Fruit fly (Drosophila melanogaster) whole organism, embryonic: Measurements from ENCODE around the gene Eig71Ei.

ENCODE experiments used
- Adf1 ChIP-seq: fragments of 200-800 bp; sonication (Bioruptor generic); IDR thresholded peaks from 2 replicates; pipeline ENCODE4 v1.3.6; 2022; ENCODE audit warnings: missing biosample characterization, missing genetic modification characterization
- CG11093 ChIP-seq: fragments of 200-800 bp; sonication (Bioruptor generic); IDR thresholded peaks from 3 replicates; pipeline ENCODE4 v1.3.6; 2022; ENCODE audit warnings: missing biosample characterization, missing genetic modification characterization
- CG11723 ChIP-seq: fragments of 200-800 bp; sonication (Bioruptor generic); optimal IDR thresholded peaks from 2 replicates; lab custom pipeline; 2017; ENCODE audit warnings: missing biosample characterization, mild to moderate bottlenecking, missing genetic modification characterization
- CG12391 ChIP-seq: fragments of 200-800 bp; sonication (Bioruptor generic); optimal IDR thresholded peaks from 3 replicates; lab custom pipeline; 2018; ENCODE audit warnings: missing biosample characterization, mild to moderate bottlenecking, missing genetic modification characterization, moderate library complexity
- CG14965 ChIP-seq: fragments of 200-800 bp; sonication (Bioruptor generic); optimal IDR thresholded peaks from 2 replicates; lab custom pipeline; 2016; ENCODE audit warnings: missing biosample characterization, missing genetic modification characterization, borderline replicate concordance
- CG15269 ChIP-seq: fragments of 200-800 bp; sonication (Bioruptor generic); optimal IDR thresholded peaks from 2 replicates; lab custom pipeline; 2018; ENCODE audit warnings: missing biosample characterization, mild to moderate bottlenecking, missing genetic modification characterization, moderate library complexity
- CG18011 ChIP-seq: fragments of 200-800 bp; sonication (Bioruptor generic); optimal IDR thresholded peaks from 2 replicates; lab custom pipeline; 2017; ENCODE audit warnings: missing biosample characterization, missing genetic modification characterization, mild to moderate bottlenecking, moderate library complexity, missing genotype
- CG2678 ChIP-seq: fragments of 200-800 bp; sonication (Bioruptor generic); optimal IDR thresholded peaks from 3 replicates; lab custom pipeline; 2019; ENCODE audit warnings: missing biosample characterization, mild to moderate bottlenecking, missing genetic modification characterization, moderate library complexity
- CG3847 ChIP-seq: fragments of 200-800 bp; sonication (Bioruptor generic); IDR thresholded peaks from 2 replicates; pipeline ENCODE4 v1.3.6; 2022; ENCODE audit warnings: missing biosample characterization, missing genetic modification characterization
- CG42726 ChIP-seq: fragments of 200-800 bp; sonication (Bioruptor generic); IDR thresholded peaks from 2 replicates; pipeline ENCODE4 v1.3.6; 2022; ENCODE audit warnings: missing biosample characterization, missing genetic modification characterization; ENCODE audit not compliant: partially characterized antibody
- CG4854 ChIP-seq: fragments of 200-800 bp; sonication (Bioruptor generic); optimal IDR thresholded peaks from 2 replicates; lab custom pipeline; 2016; ENCODE audit warnings: missing biosample characterization, missing genetic modification characterization, inconsistent platforms
- CG5245 ChIP-seq: fragments of 200-800 bp; sonication (Bioruptor generic); optimal IDR thresholded peaks from 3 replicates; lab custom pipeline; 2016; ENCODE audit warnings: missing biosample characterization, missing genetic modification characterization
- CG7745 ChIP-seq: fragments of 200-800 bp; sonication (Bioruptor generic); optimal IDR thresholded peaks from 2 replicates; lab custom pipeline; 2018; ENCODE audit warnings: missing biosample characterization, mild to moderate bottlenecking, missing genetic modification characterization, moderate library complexity
- CG7839 ChIP-seq: fragments of 200-800 bp; sonication (Bioruptor generic); optimal IDR thresholded peaks from 3 replicates; lab custom pipeline; 2018; ENCODE audit warnings: missing biosample characterization, mild to moderate bottlenecking, missing genetic modification characterization, moderate library complexity
- CG7987 ChIP-seq: fragments of 200-800 bp; sonication (Bioruptor generic); optimal IDR thresholded peaks from 2 replicates; lab custom pipeline; 2018; ENCODE audit warnings: missing biosample characterization, mild to moderate bottlenecking, missing genetic modification characterization, moderate library complexity
- CG8944 ChIP-seq: fragments of 200-800 bp; sonication (Bioruptor generic); optimal IDR thresholded peaks from 3 replicates; lab custom pipeline; 2016; ENCODE audit warnings: missing biosample characterization, missing genetic modification characterization
- CHES-1-like ChIP-seq: fragments of 200-800 bp; sonication (Bioruptor generic); optimal IDR thresholded peaks from 2 replicates; lab custom pipeline; 2016; ENCODE audit warnings: missing biosample characterization, missing genetic modification characterization
- Dad ChIP-seq: fragments of 200-800 bp; sonication (Bioruptor generic); optimal IDR thresholded peaks from 3 replicates; lab custom pipeline; 2016; ENCODE audit warnings: missing biosample characterization, missing genetic modification characterization
- Dll ChIP-seq: fragments of 200-800 bp; sonication (Bioruptor generic); IDR thresholded peaks from 4 replicates; pipeline ENCODE4 v1.3.6; 2022; ENCODE audit warnings: missing biosample characterization, missing genetic modification characterization; ENCODE audit not compliant: partially characterized antibody
- Elba2 ChIP-seq: fragments of 200-800 bp; sonication (Bioruptor generic); optimal IDR thresholded peaks from 3 replicates; lab custom pipeline; 2016; ENCODE audit warnings: missing biosample characterization, missing genetic modification characterization
- HHEX ChIP-seq: fragments of 200-800 bp; sonication (Bioruptor generic); optimal IDR thresholded peaks from 3 replicates; lab custom pipeline; 2017; ENCODE audit warnings: missing biosample characterization, mild to moderate bottlenecking, missing genetic modification characterization, missing genetic modification reagents
- HmgD ChIP-seq: fragments of 200-800 bp; sonication (Bioruptor generic); optimal IDR thresholded peaks from 3 replicates; lab custom pipeline; 2016; ENCODE audit warnings: missing biosample characterization, missing genetic modification characterization
- Hr51 ChIP-seq, 2 experiments: fragments of 200-800 bp; sonication (Bioruptor generic); optimal IDR thresholded peaks; 2 replicates in 1 of 2; 3 replicates in 1 of 2; lab custom pipeline; 2016 to 2018; ENCODE audit warnings: missing biosample characterization in 2 of 2, missing genetic modification characterization in 2 of 2, mild to moderate bottlenecking in 1 of 2, moderate library complexity in 1 of 2
- MBD-R2 ChIP-seq: fragments of 200-800 bp; sonication (Bioruptor generic); IDR thresholded peaks from 2 replicates; pipeline ENCODE4 v1.3.6; 2022; ENCODE audit warnings: missing biosample characterization, missing genetic modification characterization
- Mrtf ChIP-seq: fragments of 200-800 bp; sonication (Bioruptor generic); IDR thresholded peaks from 3 replicates; pipeline ENCODE4 v1.3.6; 2022; ENCODE audit warnings: missing biosample characterization, missing genetic modification characterization
- Neu2 ChIP-seq: fragments of 200-800 bp; sonication (Bioruptor generic); optimal IDR thresholded peaks from 3 replicates; lab custom pipeline; 2016; ENCODE audit warnings: missing biosample characterization, missing genetic modification characterization, borderline replicate concordance
- Nf-YB ChIP-seq: fragments of 200-800 bp; sonication (Bioruptor generic); optimal IDR thresholded peaks from 3 replicates; lab custom pipeline; 2019; ENCODE audit warnings: missing biosample characterization, mild to moderate bottlenecking, missing genetic modification characterization, moderate library complexity
- Usf ChIP-seq: fragments of 200-800 bp; sonication (Bioruptor generic); optimal IDR thresholded peaks from 2 replicates; lab custom pipeline; 2017; ENCODE audit warnings: missing genotype, missing biosample characterization, missing genetic modification characterization
- bigmax ChIP-seq: fragments of 200-800 bp; sonication (Bioruptor generic); optimal IDR thresholded peaks from 2 replicates; lab custom pipeline; 2018; ENCODE audit warnings: missing biosample characterization, mild to moderate bottlenecking, missing genetic modification characterization
- cg ChIP-seq: fragments of 200-800 bp; sonication (Bioruptor generic); optimal IDR thresholded peaks from 3 replicates; lab custom pipeline; 2019; ENCODE audit warnings: missing biosample characterization, mild to moderate bottlenecking, missing genetic modification characterization, moderate library complexity
- danr ChIP-seq: fragments of 200-800 bp; sonication (Bioruptor generic); IDR thresholded peaks from 2 replicates; pipeline ENCODE4 v1.3.6; 2022; ENCODE audit warnings: missing biosample characterization, missing genetic modification characterization
- fd64A ChIP-seq: fragments of 200-800 bp; sonication (Bioruptor generic); optimal IDR thresholded peaks from 3 replicates; lab custom pipeline; 2018; ENCODE audit warnings: missing biosample characterization, mild to moderate bottlenecking, missing genetic modification characterization
- fu2 ChIP-seq: fragments of 200-800 bp; sonication (Bioruptor generic); optimal IDR thresholded peaks from 2 replicates; lab custom pipeline; 2016; ENCODE audit warnings: missing biosample characterization, missing genetic modification characterization
- gem ChIP-seq: fragments of 200-800 bp; sonication (Bioruptor generic); optimal IDR thresholded peaks from 2 replicates; lab custom pipeline; 2019; ENCODE audit warnings: missing biosample characterization, mild to moderate bottlenecking, missing genetic modification characterization, moderate library complexity
- grau ChIP-seq: fragments of 200-800 bp; optimal IDR thresholded peaks from 3 replicates; lab custom pipeline; 2019; ENCODE audit warnings: missing biosample characterization, mild to moderate bottlenecking, missing genetic modification characterization, moderate library complexity
- grn ChIP-seq: fragments of 200-800 bp; sonication (Bioruptor generic); optimal IDR thresholded peaks from 3 replicates; lab custom pipeline; 2017; ENCODE audit warnings: missing biosample characterization, missing genetic modification characterization
- ham ChIP-seq: fragments of 200-800 bp; sonication (Bioruptor generic); IDR thresholded peaks from 2 replicates; pipeline ENCODE4 v1.3.6; 2022; ENCODE audit warnings: missing biosample characterization, missing genetic modification characterization
- hth ChIP-seq: fragments of >200 bp; optimal IDR thresholded peaks from 2 replicates; lab custom pipeline; 2017; ENCODE audit warnings: inconsistent platforms
- lov ChIP-seq, 2 experiments: fragments of 200-800 bp in 1 of 2; fragments of >200 bp in 1 of 2; sonication (Bioruptor generic) in 1 of 2; IDR thresholded peaks in 1 of 2; optimal IDR thresholded peaks in 1 of 2; 2 replicates in 1 of 2; 3 replicates in 1 of 2; pipeline versions ENCODE4 v1.3.6 to Lab custom; 2017 to 2022; ENCODE audit warnings: missing biosample characterization in 1 of 2, missing genetic modification characterization in 1 of 2
- prd ChIP-seq, 3 experiments: fragments of >200 bp in 2 of 3; fragments of 200-800 bp in 1 of 3; sonication (Bioruptor generic) in 1 of 3; optimal IDR thresholded peaks in 2 of 3; IDR thresholded peaks in 1 of 3; 2 replicates in 2 of 3; 3 replicates in 1 of 3; pipeline versions ENCODE4 v1.3.6 to Lab custom; 2017 to 2022; ENCODE audit warnings: missing biosample characterization in 1 of 3, missing genetic modification characterization in 1 of 3
- row ChIP-seq: fragments of 200-800 bp; sonication (Bioruptor generic); IDR thresholded peaks from 3 replicates; pipeline ENCODE4 v1.3.6; 2022; ENCODE audit warnings: missing biosample characterization, missing genetic modification characterization
- sens-2 ChIP-seq: fragments of 200-800 bp; sonication (Bioruptor generic); IDR thresholded peaks from 2 replicates; pipeline ENCODE4 v1.3.6; 2022; ENCODE audit warnings: missing biosample characterization, missing genetic modification characterization
- sob ChIP-seq: fragments of 200-800 bp; sonication (Bioruptor generic); IDR thresholded peaks from 2 replicates; pipeline ENCODE4 v1.3.6; 2022; ENCODE audit warnings: missing biosample characterization, missing genetic modification characterization
- stwl ChIP-seq: fragments of 200-800 bp; sonication (Bioruptor generic); optimal IDR thresholded peaks from 3 replicates; lab custom pipeline; 2018; ENCODE audit warnings: missing biosample characterization, mild to moderate bottlenecking, missing genetic modification characterization, moderate library complexity
- sug ChIP-seq: fragments of 200-800 bp; optimal IDR thresholded peaks from 2 replicates; lab custom pipeline; 2019; ENCODE audit warnings: missing biosample characterization, mild to moderate bottlenecking, missing genetic modification characterization, moderate library complexity
- twi ChIP-seq: fragments of 200-800 bp; optimal IDR thresholded peaks from 2 replicates; lab custom pipeline; 2019; ENCODE audit warnings: missing biosample characterization, mild to moderate bottlenecking, missing genetic modification characterization, moderate library complexity
- vnd ChIP-seq: fragments of 200-800 bp; sonication (Bioruptor generic); IDR thresholded peaks from 3 replicates; pipeline ENCODE4 v1.3.6; 2022; ENCODE audit warnings: missing biosample characterization, missing genetic modification characterization; ENCODE audit not compliant: partially characterized antibody
- wor ChIP-seq: fragments of 200-800 bp; sonication (Bioruptor generic); IDR thresholded peaks from 2 replicates; pipeline ENCODE4 v1.3.6; 2022; ENCODE audit warnings: missing biosample characterization, missing genetic modification characterization

The Eig71Ei gene

dm6 chr3L:15634368-15635075 is 25.0 kb upstream of the Eig71Ei start:
- no peak for TF ChIP-seq twi
- no peak for TF ChIP-seq HmgD (GFP tag; lab: Kevin White, UChicago)
- TF ChIP-seq CG5245 (GFP tag; lab: Kevin White, UChicago): no peak
- no peak for TF ChIP-seq CG18011
- no peak for TF ChIP-seq CG11093 (GFP tag; lab: Robert Waterston, UW)
- TF ChIP-seq MBD-R2 (GFP tag; lab: Robert Waterston, UW): no peak
- no peak for TF ChIP-seq CG14965 (GFP tag; lab: Kevin White, UChicago)
- TF ChIP-seq Elba2 (GFP tag; lab: Kevin White, UChicago): no peak
- no peak for TF ChIP-seq Mrtf (GFP tag; lab: Robert Waterston, UW)
- no peak for TF ChIP-seq HHEX
- TF ChIP-seq ham (GFP tag; lab: Robert Waterston, UW): no peak
- TF ChIP-seq vnd (GFP tag; lab: Robert Waterston, UW): no peak
- TF ChIP-seq CHES-1-like (GFP tag; lab: Kevin White, UChicago): no peak
- TF ChIP-seq Usf (GFP tag; lab: Kevin White, UChicago): no peak
- no peak for TF ChIP-seq bigmax (GFP tag; lab: Kevin White, UChicago)
- TF ChIP-seq CG2678 (tag; lab: Kevin White, UChicago): peak; percentile 57
- TF ChIP-seq Dll (GFP tag; lab: Robert Waterston, UW): no peak
- TF ChIP-seq wor (GFP tag; lab: Robert Waterston, UW): no peak
- TF ChIP-seq CG11723 (GFP tag; lab: Kevin White, UChicago): no peak
- no peak for TF ChIP-seq Neu2 (GFP tag; lab: Kevin White, UChicago)
- TF ChIP-seq CG42726 (GFP tag; lab: Robert Waterston, UW): no peak
- TF ChIP-seq fd64A (GFP tag; lab: Kevin White, UChicago): no peak
- no peak for TF ChIP-seq prd (optimal IDR thresholded peaks at IDR 0.05; lab: Kevin White, UChicago)
- no peak for TF ChIP-seq prd (GFP tag; IDR thresholded peaks at IDR 0.05; lab: Robert Waterston, UW)
- TF ChIP-seq sob (GFP tag; lab: Robert Waterston, UW): no peak
- TF ChIP-seq row (GFP tag; lab: Robert Waterston, UW): no peak; the same call in 2 of the 3 replicates
- TF ChIP-seq CG3847 (GFP tag; lab: Robert Waterston, UW): no peak
- TF ChIP-seq Nf-YB: no peak
- peak; percentile 34 for TF ChIP-seq grau (tag; lab: Kevin White, UChicago)
- TF ChIP-seq CG7987 (GFP tag; lab: Kevin White, UChicago): no peak
- TF ChIP-seq CG4854 (GFP tag; lab: Kevin White, UChicago): no peak
- TF ChIP-seq lov (optimal IDR thresholded peaks at IDR 0.05; lab: Kevin White, UChicago): no peak
- TF ChIP-seq lov (GFP tag; IDR thresholded peaks at IDR 0.05; lab: Robert Waterston, UW): no peak
- TF ChIP-seq cg (GFP tag; lab: Kevin White, UChicago): no peak
- no peak for TF ChIP-seq hth (lab: Kevin White, UChicago)
- no peak for TF ChIP-seq grn (GFP tag; lab: Kevin White, UChicago)
- no peak for TF ChIP-seq CG7745
- peak; percentile 50 for TF ChIP-seq gem (tag; lab: Kevin White, UChicago)
- 0 out of 2 replicates have a peak, but pooled peaks have one; percentile 21 for TF ChIP-seq sens-2
- no peak for TF ChIP-seq danr (GFP tag; lab: Robert Waterston, UW)
- peak; percentile 10 for TF ChIP-seq sug (tag; lab: Kevin White, UChicago)
- no peak for TF ChIP-seq CG8944 (GFP tag; lab: Kevin White, UChicago)
- no peak for TF ChIP-seq Dad (GFP tag; lab: Kevin White, UChicago)
- TF ChIP-seq Adf1 (GFP tag; lab: Robert Waterston, UW): peak; percentile 21; the same call in 1 of the 2 replicates
- TF ChIP-seq CG7839 (tag; lab: Kevin White, UChicago): peak; percentile 15
- TF ChIP-seq Hr51 (GFP tag; optimal IDR thresholded peaks at IDR 0.05; lab: Kevin White, UChicago): peak in 1 of 2 experiments; percentile 29
- TF ChIP-seq fu2: no peak
- peak; percentile 13 for TF ChIP-seq CG15269
- TF ChIP-seq stwl (tag; lab: Kevin White, UChicago): no peak
- no peak for TF ChIP-seq CG12391 (tag; lab: Kevin White, UChicago)
